Worm (Caenorhabditis elegans): ENCODE data around the gene lipl-8.

Gene lipl-8

ce11 chrV:14788462-14788861 lies 40.0 kb upstream of the lipl-8 start:
- no peak for TF ChIP-seq dpl-1 (GFP tag; optimal IDR thresholded peaks at IDR 0.05)
- TF ChIP-seq attf-5 (GFP tag; optimal IDR thresholded peaks at IDR 0.05), result no peak
- no peak for TF ChIP-seq nfyb-1 (GFP tag; IDR thresholded peaks at IDR 0.05)

- TF ChIP-seq attf-5 (GFP tag; optimal IDR thresholded peaks at IDR 0.05) (no peak), mcd-1 (GFP tag; IDR thresholded peaks at IDR 0.05) (no peak), attf-3 (GFP tag; conservative IDR thresholded peaks at IDR 0.05) (no peak), madf-6 (GFP tag; IDR thresholded peaks at IDR 0.05) (no peak), nfyb-1 (GFP tag; IDR thresholded peaks at IDR 0.05) (peak; percentile 67; the same call in 1 of the 2 replicates)
Observed at ce11 chrV:14784787-14785186, 36.3 kb upstream of the lipl-8 start.

ce11 chrV:14784160-14784774 lies 35.8 kb upstream of the lipl-8 start, which contains the start of gene Y50E8A.12:
Gene Y50E8A.12 (minus strand): TSS chrV:14784210.
- TF ChIP-seq hlh-12 (tag; optimal IDR thresholded peaks at IDR 0.05) (no peak), mes-4 (tag; optimal IDR thresholded peaks at IDR 0.05) (no peak), lir-1 (GFP tag; conservative IDR thresholded peaks at IDR 0.05) (no peak), Y95B8A.8 (GFP tag; IDR thresholded peaks at IDR 0.05) (no peak), lsy-27 (tag; optimal IDR thresholded peaks at IDR 0.05; ENCODE audit: borderline replicate concordance, insufficient read depth) (no peak), ceh-100 (GFP tag; IDR thresholded peaks at IDR 0.05) (no peak), him-1 (tag; optimal IDR thresholded peaks at IDR 0.05) (no peak), F10E7.11 (tag; optimal IDR thresholded peaks at IDR 0.05) (no peak), ceh-27 (GFP tag; optimal IDR thresholded peaks at IDR 0.05) (no peak), gei-17 (GFP tag; optimal IDR thresholded peaks at IDR 0.05) (no peak), mxl-1 (tag; optimal IDR thresholded peaks at IDR 0.05) (no peak), tbx-9 (tag; optimal IDR thresholded peaks at IDR 0.05; ENCODE audit: borderline replicate concordance) (no peak)

ce11 chrV:14781130-14781529 lies 32.6 kb upstream of the lipl-8 start, which contains the start of gene Y50E8A.11:
Gene Y50E8A.11 (plus strand): TSS chrV:14781430.
- TF ChIP-seq Y79H2A.3 (GFP tag; conservative IDR thresholded peaks at IDR 0.05), result no peak

- TF ChIP-seq T07F8.4 (tag; optimal IDR thresholded peaks at IDR 0.05), result no peak
- no peak for TF ChIP-seq Y67H2A.10 (GFP tag; conservative IDR thresholded peaks at IDR 0.05)
- no peak for TF ChIP-seq lin-35 (GFP tag; optimal IDR thresholded peaks at IDR 0.05)
- no peak for TF ChIP-seq madf-3 (GFP tag; IDR thresholded peaks at IDR 0.05)
- TF ChIP-seq sptf-2 (GFP tag; optimal IDR thresholded peaks at IDR 0.05), result no peak
- no peak for TF ChIP-seq tlf-1 (GFP tag; optimal IDR thresholded peaks at IDR 0.05)
- no peak for TF ChIP-seq let-526 (GFP tag; IDR thresholded peaks at IDR 0.05)
- TF ChIP-seq ceh-91 (GFP tag; IDR thresholded peaks at IDR 0.05), result no peak
- no peak for TF ChIP-seq hmg-20 (GFP tag; IDR thresholded peaks at IDR 0.05)
Observed at ce11 chrV:14779644-14780043, 31.1 kb upstream of the lipl-8 start, which contains the start of the genes scrm-7 and Y50E8A.10. Gene scrm-7 (minus strand): TSS chrV:14779744. Gene Y50E8A.10 (plus strand): TSS chrV:14779996.

ce11 chrV:14773048-14773447 lies 24.5 kb upstream of the lipl-8 start, which contains the start of gene haf-7:
Gene haf-7 (plus strand): TSS chrV:14773258.
- peak; percentile 59; the same call in 1 of the 2 replicates for TF ChIP-seq cebp-1 (GFP tag; IDR thresholded peaks at IDR 0.05)
- TF ChIP-seq cebp-1 (tag; optimal IDR thresholded peaks at IDR 0.05), result peak; percentile 74
- no peak for TF ChIP-seq ztf-25 (GFP tag; IDR thresholded peaks at IDR 0.05)
- peak; percentile 28 for TF ChIP-seq nhr-80 (tag; optimal IDR thresholded peaks at IDR 0.05)
- no peak for TF ChIP-seq hsf-1 (GFP tag; IDR thresholded peaks at IDR 0.05)
- peak; percentile 19; the same call in 1 of the 2 replicates for TF ChIP-seq dox-1 (GFP tag; IDR thresholded peaks at IDR 0.05)
- peak; percentile 14 for TF ChIP-seq unc-62 (GFP tag; optimal IDR thresholded peaks at IDR 0.05)
- peak; percentile 34 for TF ChIP-seq attf-5 (GFP tag; optimal IDR thresholded peaks at IDR 0.05)
